Fruit fly (Drosophila melanogaster): ENCODE data around the gene CG15465.

dm6 chrX:5093924-5094323, 8.4 kb downstream of the CG15465 start:
- no peak for TF ChIP-seq OdsH (GFP tag; optimal IDR thresholded peaks at IDR 0.05)
- TF ChIP-seq fru (GFP tag; optimal IDR thresholded peaks at IDR 0.05), result no peak
- TF ChIP-seq psq (GFP tag; optimal IDR thresholded peaks at IDR 0.05), result no peak
- TF ChIP-seq usp (GFP tag; optimal IDR thresholded peaks at IDR 0.05), result no peak
- no peak for TF ChIP-seq tai (GFP tag; optimal IDR thresholded peaks at IDR 0.05)
- no peak for TF ChIP-seq Vsx2 (GFP tag; optimal IDR thresholded peaks at IDR 0.05; ENCODE audit: partially characterized antibody)
- no peak for TF ChIP-seq Rel (GFP tag; optimal IDR thresholded peaks at IDR 0.05)
- TF ChIP-seq Rel (tag; optimal IDR thresholded peaks at IDR 0.05), result no peak
- no peak for TF ChIP-seq Jra (GFP tag; optimal IDR thresholded peaks at IDR 0.05)
- TF ChIP-seq N (GFP tag; optimal IDR thresholded peaks at IDR 0.05), result no peak
- no peak for TF ChIP-seq br (GFP tag; optimal IDR thresholded peaks at IDR 0.05)
